Worm (Caenorhabditis elegans) whole organism, mixed stage, embryonic: ENCODE results near the gene Y97E10AR.1.

Source experiments
- M03D4.4 ChIP-seq: sonication (generic microtip); optimal IDR thresholded peaks from 2 replicates; lab custom pipeline; 2017; ENCODE audit warnings: mild to moderate bottlenecking, missing genetic modification characterization, missing compliant biosample characterization
- bed-3 ChIP-seq: fragments of 200-800 bp; sonication (Bioruptor generic); optimal IDR thresholded peaks from 3 replicates; lab custom pipeline; 2018; ENCODE audit warnings: mild to moderate bottlenecking, missing genetic modification characterization, moderate library complexity, missing compliant biosample characterization
- blmp-1 ChIP-seq: fragments of 150-350 bp; optimal IDR thresholded peaks from 2 replicates; lab custom pipeline; 2014; ENCODE audit warnings: missing biosample characterization, missing genetic modification characterization
- ceh-39 ChIP-seq: fragments of 150-350 bp; optimal IDR thresholded peaks from 2 replicates; lab custom pipeline; 2014; ENCODE audit warnings: missing biosample characterization, missing genetic modification characterization
- ceh-43 ChIP-seq: fragments of 200-800 bp; sonication (Bioruptor generic); optimal IDR thresholded peaks from 2 replicates; lab custom pipeline; 2018; ENCODE audit warnings: mild to moderate bottlenecking, missing genetic modification characterization, moderate library complexity, missing compliant biosample characterization
- ceh-83 ChIP-seq: fragments of 200-800 bp; sonication (Bioruptor generic); optimal IDR thresholded peaks from 2 replicates; lab custom pipeline; 2018; ENCODE audit warnings: mild to moderate bottlenecking, missing genetic modification characterization, missing compliant biosample characterization
- ces-1 ChIP-seq: fragments of 150-350 bp; optimal IDR thresholded peaks from 2 replicates; lab custom pipeline; 2014; ENCODE audit warnings: missing biosample characterization, missing genetic modification reagents, missing genetic modification characterization
- cnd-1 ChIP-seq: fragments of 200-800 bp; sonication (Bioruptor generic); optimal IDR thresholded peaks from 2 replicates; lab custom pipeline; 2018; ENCODE audit warnings: mild to moderate bottlenecking, missing genetic modification characterization, missing compliant biosample characterization
- drap-1 ChIP-seq: fragments of 200-800 bp; sonication (Bioruptor generic); optimal IDR thresholded peaks from 3 replicates; lab custom pipeline; 2018; ENCODE audit warnings: mild to moderate bottlenecking, missing genetic modification characterization, missing compliant biosample characterization
- elt-1 ChIP-seq: sonication (generic microtip); optimal IDR thresholded peaks from 2 replicates; lab custom pipeline; 2017; ENCODE audit warnings: missing genetic modification characterization, mild to moderate bottlenecking, missing compliant biosample characterization, antibody characterized with exemption, moderate library complexity, borderline replicate concordance; ENCODE audit not compliant: insufficient read depth
- elt-3 ChIP-seq: fragments of 150-350 bp; optimal IDR thresholded peaks from 2 replicates; lab custom pipeline; 2014; ENCODE audit warnings: missing biosample characterization, missing genetic modification characterization
- ham-2 ChIP-seq: fragments of 200-800 bp; sonication (Bioruptor generic); optimal IDR thresholded peaks from 2 replicates; lab custom pipeline; 2018; ENCODE audit warnings: mild to moderate bottlenecking, missing genetic modification characterization, missing compliant biosample characterization
- hlh-1 ChIP-seq: fragments of 150-350 bp; optimal IDR thresholded peaks from 2 replicates; lab custom pipeline; 2014; ENCODE audit warnings: missing biosample characterization, missing genetic modification reagents, missing genetic modification characterization
- lin-13 ChIP-seq: fragments of 150-350 bp; optimal IDR thresholded peaks from 2 replicates; lab custom pipeline; 2014; ENCODE audit warnings: missing biosample characterization, missing genetic modification characterization
- lin-32 ChIP-seq: fragments of 200-800 bp; sonication (Bioruptor generic); optimal IDR thresholded peaks from 2 replicates; lab custom pipeline; 2018; ENCODE audit warnings: mild to moderate bottlenecking, missing genetic modification characterization, missing compliant biosample characterization
- lsy-2 ChIP-seq: fragments of 150-350 bp; optimal IDR thresholded peaks from 2 replicates; lab custom pipeline; 2014; ENCODE audit warnings: missing biosample characterization, missing genetic modification characterization
- mab-5 ChIP-seq: fragments of 150-350 bp; optimal IDR thresholded peaks from 2 replicates; lab custom pipeline; 2014; ENCODE audit warnings: missing biosample characterization, missing genetic modification characterization
- mep-1 ChIP-seq: fragments of 150-350 bp; optimal IDR thresholded peaks from 2 replicates; lab custom pipeline; 2017; ENCODE audit warnings: missing biosample characterization, missing genetic modification reagents, missing genetic modification characterization, inconsistent platforms
- mls-2 ChIP-seq: sonication (generic microtip); optimal IDR thresholded peaks from 2 replicates; lab custom pipeline; 2016; ENCODE audit warnings: mild to moderate bottlenecking, missing genetic modification characterization, moderate library complexity, missing compliant biosample characterization
- nhr-12 ChIP-seq: fragments of 150-350 bp; optimal IDR thresholded peaks from 2 replicates; lab custom pipeline; 2014; ENCODE audit warnings: missing biosample characterization, missing genetic modification characterization
- nhr-2 ChIP-seq: fragments of 150-350 bp; optimal IDR thresholded peaks from 2 replicates; lab custom pipeline; 2014; ENCODE audit warnings: missing biosample characterization, missing genetic modification characterization
- nhr-237 ChIP-seq: fragments of 150-350 bp; optimal IDR thresholded peaks from 2 replicates; lab custom pipeline; 2014; ENCODE audit warnings: missing biosample characterization, missing genetic modification characterization
- nhr-28 ChIP-seq: fragments of 150-350 bp; optimal IDR thresholded peaks from 2 replicates; lab custom pipeline; 2014; ENCODE audit warnings: missing biosample characterization, missing genetic modification characterization
- nhr-76 ChIP-seq: sonication (generic microtip); optimal IDR thresholded peaks from 2 replicates; lab custom pipeline; 2017; ENCODE audit warnings: missing biosample characterization, missing genetic modification characterization
- pha-4 ChIP-seq: fragments of 150-350 bp; optimal IDR thresholded peaks from 2 replicates; lab custom pipeline; 2018; ENCODE audit warnings: missing biosample characterization, missing genetic modification reagents, missing genetic modification characterization
- sem-2 ChIP-seq: fragments of 200-800 bp; sonication (Bioruptor generic); optimal IDR thresholded peaks from 2 replicates; lab custom pipeline; 2018; ENCODE audit warnings: mild to moderate bottlenecking, missing genetic modification characterization, missing compliant biosample characterization
- snpc-4 ChIP-seq: fragments of 150-350 bp; optimal IDR thresholded peaks from 2 replicates; lab custom pipeline; 2014; ENCODE audit warnings: missing biosample characterization, missing genetic modification characterization
- sptf-1 ChIP-seq: sonication (generic microtip); optimal IDR thresholded peaks from 2 replicates; lab custom pipeline; 2017; ENCODE audit warnings: mild to moderate bottlenecking, missing genetic modification characterization, moderate library complexity, missing compliant biosample characterization
- tbx-8 ChIP-seq: fragments of 200-800 bp; sonication (Bioruptor generic); optimal IDR thresholded peaks from 2 replicates; lab custom pipeline; 2018; ENCODE audit warnings: mild to moderate bottlenecking, missing genetic modification characterization, moderate library complexity, missing compliant biosample characterization
- unc-120 ChIP-seq: sonication (generic microtip); optimal IDR thresholded peaks from 2 replicates; lab custom pipeline; 2017; ENCODE audit warnings: missing genetic modification characterization, missing compliant biosample characterization; ENCODE audit not compliant: poor library complexity, severe bottlenecking
- unc-39 ChIP-seq: fragments of 150-350 bp; optimal IDR thresholded peaks from 2 replicates; lab custom pipeline; 2014; ENCODE audit warnings: missing biosample characterization, missing genetic modification characterization
- unc-62 ChIP-seq: fragments of 150-350 bp; optimal IDR thresholded peaks from 2 replicates; lab custom pipeline; 2014; ENCODE audit warnings: missing biosample characterization, missing genetic modification reagents, missing genetic modification characterization
- zip-8 ChIP-seq: fragments of 150-350 bp; optimal IDR thresholded peaks from 2 replicates; lab custom pipeline; 2014; ENCODE audit warnings: missing biosample characterization, missing genetic modification characterization
- ztf-11 ChIP-seq: fragments of 150-350 bp; optimal IDR thresholded peaks from 2 replicates; lab custom pipeline; 2014; ENCODE audit warnings: missing biosample characterization, missing genetic modification characterization

Gene Y97E10AR.1

ce11 chrV:7977701-7978461 lies 23.4 kb upstream of the Y97E10AR.1 start, which contains the start of gene let-413:
Gene let-413 (minus strand): TSS chrV:7977776.
- no peak for TF ChIP-seq lin-13 (tag; lab: Kevin White, UChicago)
- TF ChIP-seq unc-39 (tag; lab: Kevin White, UChicago) = no peak
- TF ChIP-seq blmp-1 = no peak
- TF ChIP-seq lin-32 (GFP tag; lab: Kevin White, UChicago) = no peak
- TF ChIP-seq nhr-2 (tag; lab: Kevin White, UChicago) = no peak
- no peak for TF ChIP-seq ceh-43 (GFP tag; lab: Kevin White, UChicago)
- TF ChIP-seq sem-2 (GFP tag; lab: Kevin White, UChicago) = no peak
- TF ChIP-seq unc-62 (GFP tag; lab: Kevin White, UChicago) = no peak
- no peak for TF ChIP-seq snpc-4 (tag; lab: Kevin White, UChicago)
- TF ChIP-seq cnd-1 = no peak
- no peak for TF ChIP-seq sptf-1 (tag; lab: Kevin White, UChicago)
- no peak for TF ChIP-seq mls-2
- TF ChIP-seq hlh-1 (tag; lab: Kevin White, UChicago) = no peak
- no peak for TF ChIP-seq elt-1

DNA sequence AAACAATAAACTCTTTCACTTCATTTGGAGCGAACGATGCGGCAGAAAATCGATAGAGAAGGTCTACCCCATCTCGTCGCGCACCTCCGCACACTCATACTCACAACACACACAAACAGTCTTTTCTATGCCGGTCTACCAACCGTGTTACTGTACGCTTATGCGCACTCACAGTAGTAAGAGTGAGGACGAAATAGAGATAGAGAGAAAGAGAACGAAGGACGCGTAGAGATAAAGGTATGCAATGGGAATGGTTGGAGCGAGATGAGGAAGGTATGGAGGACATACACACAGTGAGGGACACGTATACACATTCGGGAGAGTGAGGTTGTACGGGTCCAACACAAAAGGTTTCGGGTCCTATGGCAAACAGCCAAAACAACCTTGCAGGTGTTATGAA lies 22.5 kb upstream of the Y97E10AR.1 start:
- TF ChIP-seq lin-32 (GFP tag; lab: Kevin White, UChicago) (no peak), sptf-1 (tag; lab: Kevin White, UChicago) (peak; percentile 46), snpc-4 (tag; lab: Kevin White, UChicago) (no peak), ceh-39 (tag; lab: Kevin White, UChicago) (peak; percentile 76), mab-5 (tag; lab: Kevin White, UChicago) (no peak), unc-120 (tag; lab: Kevin White, UChicago) (no peak), pha-4 (tag; lab: Kevin White, UChicago) (no peak), lsy-2 (tag; lab: Kevin White, UChicago) (peak; percentile 51), drap-1 (GFP tag; lab: Kevin White, UChicago) (peak; percentile 55), mls-2 (peak; percentile 14), cnd-1 (peak; percentile 45), elt-1 (no peak), elt-3 (tag; lab: Kevin White, UChicago) (no peak), ztf-11 (tag; lab: Kevin White, UChicago) (no peak), tbx-8 (GFP tag; lab: Kevin White, UChicago) (no peak), nhr-2 (tag; lab: Kevin White, UChicago) (peak; percentile 98), ham-2 (peak; percentile 47), nhr-76 (tag; lab: Kevin White, UChicago) (no peak), zip-8 (tag; lab: Kevin White, UChicago) (no peak), bed-3 (no peak), mep-1 (tag; lab: Kevin White, UChicago) (no peak), lin-13 (tag; lab: Kevin White, UChicago) (no peak), ceh-83 (no peak), M03D4.4 (tag; lab: Kevin White, UChicago) (no peak), blmp-1 (no peak), unc-62 (GFP tag; lab: Kevin White, UChicago) (no peak), nhr-28 (tag; lab: Kevin White, UChicago) (no peak), nhr-12 (tag; lab: Kevin White, UChicago) (no peak), ceh-43 (GFP tag; lab: Kevin White, UChicago) (no peak), nhr-237 (tag; lab: Kevin White, UChicago) (peak; percentile 9), sem-2 (GFP tag; lab: Kevin White, UChicago) (no peak)

DNA sequence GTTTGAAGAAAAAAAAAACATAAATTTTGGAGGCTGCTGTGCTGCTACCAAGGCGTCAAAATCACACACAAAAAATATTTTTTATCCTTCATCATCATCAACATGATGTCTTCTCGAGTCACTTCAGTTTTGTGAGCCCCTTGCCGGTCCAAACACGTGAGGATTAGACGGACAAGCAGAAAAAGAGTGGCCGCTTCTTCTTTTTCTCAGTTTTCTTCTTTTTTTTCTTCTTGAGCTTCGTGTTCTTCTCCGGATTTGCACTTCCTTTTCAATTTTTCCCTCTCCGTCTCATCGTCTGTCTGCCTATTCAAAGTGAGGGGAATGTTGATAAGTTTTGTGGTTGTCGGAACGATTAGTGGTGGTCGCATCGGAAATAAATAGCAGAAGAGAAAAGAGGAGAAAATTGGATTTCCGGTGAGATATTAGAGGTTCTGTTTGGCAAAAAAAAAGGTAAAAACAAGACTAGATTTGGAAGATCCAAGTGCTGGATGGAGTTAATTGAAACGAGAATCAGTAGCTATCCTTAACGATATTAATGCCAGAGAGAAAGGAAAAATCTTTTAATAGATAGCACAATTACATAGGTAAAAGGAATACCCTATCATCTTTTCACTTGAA lies 20.8 kb upstream of the Y97E10AR.1 start:
- no peak for TF ChIP-seq sem-2 (GFP tag; lab: Kevin White, UChicago)
- TF ChIP-seq lsy-2 (tag; lab: Kevin White, UChicago) = no peak
- TF ChIP-seq unc-62 (GFP tag; lab: Kevin White, UChicago) = no peak
- TF ChIP-seq ces-1 (GFP tag; lab: Kevin White, UChicago) = peak; percentile 27
- TF ChIP-seq ceh-39 (tag; lab: Kevin White, UChicago) = no peak
- TF ChIP-seq lin-32 (GFP tag; lab: Kevin White, UChicago) = no peak
- TF ChIP-seq mep-1 (tag; lab: Kevin White, UChicago) = no peak
- TF ChIP-seq blmp-1 = no peak
- TF ChIP-seq ceh-43 (GFP tag; lab: Kevin White, UChicago) = no peak
